Worm (Caenorhabditis elegans) whole organism, late embryonic: Measurements from ENCODE around the gene nimk-1.

Experiments
- C08G9.2 ChIP-seq: sonication (generic microtip); optimal IDR thresholded peaks from 2 replicates; lab custom pipeline; 2016; ENCODE audit warnings: mild to moderate bottlenecking, missing genetic modification characterization, moderate library complexity, missing compliant biosample characterization
- C38D4.7 ChIP-seq: fragments of 200-800 bp; sonication (Bioruptor generic); optimal IDR thresholded peaks from 2 replicates; lab custom pipeline; 2018; ENCODE audit warnings: mild to moderate bottlenecking, missing genetic modification characterization, moderate library complexity, missing compliant biosample characterization
- F13H6.1 ChIP-seq: sonication (generic microtip); optimal IDR thresholded peaks from 2 replicates; lab custom pipeline; 2016; ENCODE audit warnings: missing genetic modification characterization, missing compliant biosample characterization
- ama-1 ChIP-seq: fragments of 150-350 bp; optimal IDR thresholded peaks from 2 replicates; lab custom pipeline; 2014
- ceh-22 ChIP-seq: sonication (generic microtip); optimal IDR thresholded peaks from 2 replicates; lab custom pipeline; 2017; ENCODE audit warnings: missing biosample characterization, missing genetic modification characterization
- ceh-24 ChIP-seq: sonication (generic microtip); optimal IDR thresholded peaks from 2 replicates; lab custom pipeline; 2016; ENCODE audit warnings: mild to moderate bottlenecking, missing genetic modification characterization, missing compliant biosample characterization
- ceh-31 ChIP-seq: sonication (generic microtip); optimal IDR thresholded peaks from 2 replicates; lab custom pipeline; 2016; ENCODE audit warnings: missing genetic modification characterization, missing compliant biosample characterization
- ceh-34 ChIP-seq: sonication (generic microtip); optimal IDR thresholded peaks from 2 replicates; lab custom pipeline; 2016; ENCODE audit warnings: mild to moderate bottlenecking, missing genetic modification characterization, missing compliant biosample characterization
- ceh-48 ChIP-seq: sonication (generic microtip); optimal IDR thresholded peaks from 2 replicates; lab custom pipeline; 2016; ENCODE audit warnings: missing genetic modification characterization, inconsistent platforms, missing compliant biosample characterization
- ceh-9 ChIP-seq: sonication (generic microtip); optimal IDR thresholded peaks from 2 replicates; lab custom pipeline; 2016; ENCODE audit warnings: mild to moderate bottlenecking, missing genetic modification characterization, inconsistent platforms, missing compliant biosample characterization
- che-1 ChIP-seq: sonication (generic microtip); optimal IDR thresholded peaks from 2 replicates; lab custom pipeline; 2016; ENCODE audit warnings: mild to moderate bottlenecking, missing genetic modification characterization, missing compliant biosample characterization
- dmd-4 ChIP-seq: sonication (generic microtip); optimal IDR thresholded peaks from 2 replicates; lab custom pipeline; 2016; ENCODE audit warnings: borderline replicate concordance, missing genetic modification characterization, missing compliant biosample characterization
- dve-1 ChIP-seq: sonication (generic microtip); optimal IDR thresholded peaks from 2 replicates; lab custom pipeline; 2017; ENCODE audit warnings: antibody characterized with exemption, mild to moderate bottlenecking, missing genetic modification characterization, missing compliant biosample characterization
- elt-2 ChIP-seq: sonication (generic microtip); optimal IDR thresholded peaks from 2 replicates; lab custom pipeline; 2016; ENCODE audit warnings: missing genetic modification reagents, missing genetic modification characterization, missing compliant biosample characterization
- elt-4 ChIP-seq: sonication (generic microtip); optimal IDR thresholded peaks from 2 replicates; lab custom pipeline; 2016; ENCODE audit warnings: missing genetic modification characterization, missing compliant biosample characterization
- ets-4 ChIP-seq: sonication (generic microtip); optimal IDR thresholded peaks from 2 replicates; lab custom pipeline; 2016; ENCODE audit warnings: missing genetic modification characterization, missing compliant biosample characterization
- eyg-1 ChIP-seq: sonication (generic microtip); optimal IDR thresholded peaks from 2 replicates; lab custom pipeline; 2016; ENCODE audit warnings: missing genotype, missing genetic modification characterization, missing compliant biosample characterization
- fax-1 ChIP-seq: sonication (generic microtip); optimal IDR thresholded peaks from 2 replicates; lab custom pipeline; 2016; ENCODE audit warnings: missing genotype, missing genetic modification characterization, missing compliant biosample characterization
- fkh-6 ChIP-seq: sonication (generic microtip); optimal IDR thresholded peaks from 2 replicates; lab custom pipeline; 2016; ENCODE audit warnings: missing genetic modification characterization, missing compliant biosample characterization
- gmeb-2 ChIP-seq: sonication (generic microtip); optimal IDR thresholded peaks from 2 replicates; lab custom pipeline; 2016; ENCODE audit warnings: missing genetic modification characterization, inconsistent platforms, missing compliant biosample characterization
- hlh-13 ChIP-seq: fragments of 200-800 bp; sonication (Bioruptor generic); optimal IDR thresholded peaks from 2 replicates; lab custom pipeline; 2018; ENCODE audit warnings: mild to moderate bottlenecking, missing genetic modification characterization, missing compliant biosample characterization
- hlh-15 ChIP-seq: sonication (generic microtip); optimal IDR thresholded peaks from 2 replicates; lab custom pipeline; 2016; ENCODE audit warnings: missing genetic modification characterization, missing compliant biosample characterization
- hlh-6 ChIP-seq: sonication (generic microtip); optimal IDR thresholded peaks from 2 replicates; lab custom pipeline; 2016; ENCODE audit warnings: missing genotype, missing genetic modification characterization, missing compliant biosample characterization
- lin-11 ChIP-seq: fragments of 200-800 bp; sonication (Bioruptor generic); optimal IDR thresholded peaks from 2 replicates; lab custom pipeline; 2018; ENCODE audit warnings: mild to moderate bottlenecking, missing genetic modification characterization, missing compliant biosample characterization
- madf-2 ChIP-seq: sonication (generic microtip); optimal IDR thresholded peaks from 2 replicates; lab custom pipeline; 2017; ENCODE audit warnings: missing genetic modification characterization, missing compliant biosample characterization
- pag-3 ChIP-seq: sonication (generic microtip); optimal IDR thresholded peaks from 2 replicates; lab custom pipeline; 2016; ENCODE audit warnings: missing compliant biosample characterization, missing genetic modification characterization, borderline replicate concordance
- pax-1 ChIP-seq: fragments of 150-350 bp; optimal IDR thresholded peaks from 2 replicates; lab custom pipeline; 2014; ENCODE audit warnings: missing biosample characterization, missing genetic modification characterization
- pros-1 ChIP-seq: fragments of 150-350 bp; optimal IDR thresholded peaks from 2 replicates; lab custom pipeline; 2014; ENCODE audit warnings: missing biosample characterization, missing genetic modification reagents, missing genetic modification characterization
- ref-2 ChIP-seq: sonication (generic microtip); optimal IDR thresholded peaks from 2 replicates; lab custom pipeline; 2016; ENCODE audit warnings: missing genetic modification characterization, missing compliant biosample characterization
- rnt-1 ChIP-seq: sonication (generic microtip); optimal IDR thresholded peaks from 2 replicates; lab custom pipeline; 2016; ENCODE audit warnings: missing genetic modification characterization, missing compliant biosample characterization
- sdc-2 ChIP-seq: sonication (generic microtip); optimal IDR thresholded peaks from 2 replicates; lab custom pipeline; 2016; ENCODE audit warnings: missing genotype, missing genetic modification characterization, missing compliant biosample characterization
- tbx-2 ChIP-seq: sonication (generic microtip); optimal IDR thresholded peaks from 2 replicates; lab custom pipeline; 2016; ENCODE audit warnings: missing genetic modification characterization, missing compliant biosample characterization
- ttx-3 ChIP-seq: sonication (generic microtip); optimal IDR thresholded peaks from 2 replicates; lab custom pipeline; 2016; ENCODE audit warnings: missing genetic modification reagents, missing genetic modification characterization, missing compliant biosample characterization
- unc-3 ChIP-seq, 2 experiments: fragments of 200-800 bp in 1 of 2; sonication (Bioruptor generic) in 1 of 2; sonication (generic microtip) in 1 of 2; conservative IDR thresholded peaks in 1 of 2; optimal IDR thresholded peaks in 1 of 2; 2 replicates each; pipeline versions ENCODE4 v1.3.6 to Lab custom; 2016 to 2022; ENCODE audit warnings: missing compliant biosample characterization in 2 of 2, missing genetic modification characterization in 2 of 2, missing genetic modification reagents in 1 of 2
- unc-86 ChIP-seq: sonication (generic microtip); optimal IDR thresholded peaks from 2 replicates; lab custom pipeline; 2016; ENCODE audit warnings: missing genetic modification characterization, missing compliant biosample characterization
- zip-5 ChIP-seq: sonication (generic microtip); optimal IDR thresholded peaks from 2 replicates; lab custom pipeline; 2016; ENCODE audit warnings: missing genetic modification characterization, missing compliant biosample characterization

Gene nimk-1

DNA sequence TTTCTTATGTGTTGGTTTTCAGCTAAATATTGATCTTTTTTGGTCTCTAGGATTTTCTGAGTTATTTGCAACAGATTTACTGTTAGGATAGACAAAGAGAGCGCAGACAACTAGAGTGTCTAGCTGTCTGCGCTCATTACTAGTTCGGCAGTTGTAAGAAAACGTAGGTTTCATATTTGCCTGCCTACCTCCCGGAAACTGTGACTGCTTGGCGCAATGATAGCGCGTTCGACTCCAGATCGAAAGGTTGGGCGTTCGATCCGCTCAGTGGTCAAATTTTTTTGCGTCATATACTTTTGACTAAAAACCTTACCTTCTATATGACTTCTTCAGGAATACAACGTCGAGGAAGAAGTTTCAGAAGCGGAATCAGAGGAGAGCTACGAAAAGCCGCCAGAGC is 3.8 kb downstream of the nimk-1 start:
- TF ChIP-seq hlh-15 (tag; lab: Kevin White, UChicago) (no peak), ceh-9 (tag; lab: Kevin White, UChicago) (no peak), ceh-31 (no peak), hlh-13 (no peak), ama-1 (no peak), ceh-22 (no peak), C38D4.7 (no peak), rnt-1 (tag; lab: Kevin White, UChicago) (no peak), elt-4 (tag; lab: Kevin White, UChicago) (no peak), pax-1 (tag; lab: Kevin White, UChicago) (no peak), ceh-24 (tag; lab: Kevin White, UChicago) (no peak), ceh-48 (tag; lab: Kevin White, UChicago) (no peak), hlh-6 (tag; lab: Kevin White, UChicago) (no peak)
- TF ChIP-seq, all 69 proteins: peak for 0

ce11 chrII:12541670-12542080 is 6.1 kb downstream of the nimk-1 start:
- TF ChIP-seq elt-2 (tag; lab: Kevin White, UChicago), result peak; percentile 26
- TF ChIP-seq, all 69 proteins: peak for 1; not testable (repeated sequence) for 68

DNA sequence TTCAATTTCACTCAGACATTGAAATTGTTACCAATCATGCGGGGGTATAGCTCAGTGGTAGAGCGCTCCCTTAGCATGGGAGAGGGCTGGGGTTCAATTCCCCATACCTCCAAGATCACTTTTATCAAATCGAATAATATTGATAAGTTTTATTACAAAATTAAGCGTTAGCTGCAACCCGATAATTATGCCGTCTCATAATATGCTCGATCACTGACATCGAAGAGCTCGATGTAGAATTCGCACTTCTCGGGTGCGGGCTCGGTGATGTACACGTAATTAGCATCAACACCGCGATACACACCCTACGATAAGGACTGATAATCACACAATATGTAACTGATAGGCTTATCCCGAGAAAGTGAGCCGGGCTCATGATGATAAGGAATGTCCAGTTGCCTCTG is 7.0 kb downstream of the nimk-1 start:
- TF ChIP-seq hlh-13, result no peak
- TF ChIP-seq elt-2 (tag; lab: Kevin White, UChicago), result peak; percentile 89
- TF ChIP-seq fax-1 (tag; lab: Kevin White, UChicago), result no peak
- no peak for TF ChIP-seq dmd-4 (tag; lab: Kevin White, UChicago)

- TF ChIP-seq rnt-1 (tag; lab: Kevin White, UChicago) (no peak), gmeb-2 (no peak), ceh-34 (tag; lab: Kevin White, UChicago) (no peak), dve-1 (tag; lab: Kevin White, UChicago) (no peak), C08G9.2 (tag; lab: Kevin White, UChicago) (no peak), elt-4 (tag; lab: Kevin White, UChicago) (no peak), tbx-2 (no peak), unc-3 (GFP tag; conservative IDR thresholded peaks at IDR 0.05; lab: Robert Waterston, UW) (no peak), unc-3 (tag; optimal IDR thresholded peaks at IDR 0.05; lab: Kevin White, UChicago) (no peak), sdc-2 (tag; lab: Kevin White, UChicago) (no peak), lin-11 (tag; lab: Kevin White, UChicago) (no peak), pag-3 (no peak), madf-2 (tag; lab: Kevin White, UChicago) (no peak), che-1 (tag; lab: Kevin White, UChicago) (no peak), ttx-3 (tag; lab: Kevin White, UChicago) (no peak), fax-1 (tag; lab: Kevin White, UChicago) (no peak), ets-4 (no peak), ref-2 (no peak), unc-86 (tag; lab: Kevin White, UChicago) (no peak), pros-1 (no peak)
Measured at ce11 chrII:12544533-12544932, 9.0 kb downstream of the nimk-1 start, which contains the start of gene F49C5.9. Gene F49C5.9, minus strand, starts transcription at chrII:12544633.

- TF ChIP-seq sdc-2 (tag; lab: Kevin White, UChicago) (no peak), F13H6.1 (tag; lab: Kevin White, UChicago) (no peak)
Measured at ce11 chrII:12546413-12546812, 10.9 kb downstream of the nimk-1 start, which contains the start of the genes F49C5.5 and F49C5.10. Gene F49C5.5, minus strand, starts transcription at chrII:12546513. Gene F49C5.10, plus strand, starts transcription at chrII:12546756.

- TF ChIP-seq tbx-2 (no peak), fkh-6 (tag; lab: Kevin White, UChicago) (no peak), eyg-1 (tag; lab: Kevin White, UChicago) (no peak), fax-1 (tag; lab: Kevin White, UChicago) (no peak), zip-5 (no peak), gmeb-2 (no peak), sdc-2 (tag; lab: Kevin White, UChicago) (no peak), ceh-24 (tag; lab: Kevin White, UChicago) (no peak)
Measured at ce11 chrII:12547547-12547946, 12.0 kb downstream of the nimk-1 start, which contains the start of gene F49C5.16. Gene F49C5.16, plus strand, starts transcription at chrII:12547847.
